Worm (Caenorhabditis elegans) whole organism, L2 larva: ENCODE measurements around the gene eef-1B.1.

Experiments used
- ZK546.5 ChIP-seq: sonication (generic microtip); optimal IDR thresholded peaks from 2 replicates; lab custom pipeline; 2017; ENCODE audit warnings: missing biosample characterization, missing genetic modification characterization
- aly-2 ChIP-seq: fragments of 150-350 bp; optimal IDR thresholded peaks from 2 replicates; lab custom pipeline; 2014; ENCODE audit warnings: missing biosample characterization, missing genetic modification characterization
- ama-1 ChIP-seq: fragments of 150-350 bp; optimal IDR thresholded peaks from 2 replicates; lab custom pipeline; 2018; ENCODE audit warnings: inconsistent platforms
- blmp-1 ChIP-seq: sonication (generic microtip); optimal IDR thresholded peaks from 2 replicates; lab custom pipeline; 2017; ENCODE audit warnings: missing genetic modification characterization, mild to moderate bottlenecking, missing compliant biosample characterization, antibody characterized with exemption, moderate library complexity; ENCODE audit not compliant: insufficient read depth
- ceh-82 ChIP-seq: fragments of 150-350 bp; optimal IDR thresholded peaks from 2 replicates; lab custom pipeline; 2014; ENCODE audit warnings: missing biosample characterization, missing genetic modification characterization
- egl-27 ChIP-seq: sonication (generic microtip); optimal IDR thresholded peaks from 3 replicates; lab custom pipeline; 2017; ENCODE audit warnings: missing biosample characterization, missing genetic modification reagents, missing genetic modification characterization
- lin-11 ChIP-seq: fragments of 150-350 bp; sonication (generic microtip); optimal IDR thresholded peaks from 2 replicates; lab custom pipeline; 2014; ENCODE audit warnings: missing biosample characterization, missing genetic modification characterization, inconsistent platforms, mixed read lengths
- lin-13 ChIP-seq: fragments of 150-350 bp; optimal IDR thresholded peaks from 2 replicates; lab custom pipeline; 2014; ENCODE audit warnings: missing biosample characterization, missing genetic modification reagents, missing genetic modification characterization
- mdl-1 ChIP-seq, 2 experiments: fragments of 150-350 bp in 1 of 2; sonication (generic microtip) in 1 of 2; optimal IDR thresholded peaks; 2 replicates each; lab custom pipeline; 2017; ENCODE audit warnings: missing biosample characterization in 2 of 2, missing genetic modification characterization in 2 of 2
- nhr-11 ChIP-seq: fragments of 150-350 bp; optimal IDR thresholded peaks from 2 replicates; lab custom pipeline; 2014; ENCODE audit warnings: missing biosample characterization, missing genetic modification characterization
- nhr-12 ChIP-seq: fragments of 150-350 bp; optimal IDR thresholded peaks from 2 replicates; lab custom pipeline; 2014; ENCODE audit warnings: missing biosample characterization, missing genetic modification characterization
- unc-62 ChIP-seq: fragments of 150-350 bp; optimal IDR thresholded peaks from 2 replicates; lab custom pipeline; 2014; ENCODE audit warnings: missing biosample characterization, missing genetic modification reagents, missing genetic modification characterization
- ztf-11 ChIP-seq: sonication (generic microtip); optimal IDR thresholded peaks from 2 replicates; lab custom pipeline; 2017; ENCODE audit warnings: missing biosample characterization, missing genetic modification characterization
- ztf-4 ChIP-seq: fragments of 150-350 bp; optimal IDR thresholded peaks from 2 replicates; lab custom pipeline; 2014; ENCODE audit warnings: missing biosample characterization, missing genetic modification characterization

DNA sequence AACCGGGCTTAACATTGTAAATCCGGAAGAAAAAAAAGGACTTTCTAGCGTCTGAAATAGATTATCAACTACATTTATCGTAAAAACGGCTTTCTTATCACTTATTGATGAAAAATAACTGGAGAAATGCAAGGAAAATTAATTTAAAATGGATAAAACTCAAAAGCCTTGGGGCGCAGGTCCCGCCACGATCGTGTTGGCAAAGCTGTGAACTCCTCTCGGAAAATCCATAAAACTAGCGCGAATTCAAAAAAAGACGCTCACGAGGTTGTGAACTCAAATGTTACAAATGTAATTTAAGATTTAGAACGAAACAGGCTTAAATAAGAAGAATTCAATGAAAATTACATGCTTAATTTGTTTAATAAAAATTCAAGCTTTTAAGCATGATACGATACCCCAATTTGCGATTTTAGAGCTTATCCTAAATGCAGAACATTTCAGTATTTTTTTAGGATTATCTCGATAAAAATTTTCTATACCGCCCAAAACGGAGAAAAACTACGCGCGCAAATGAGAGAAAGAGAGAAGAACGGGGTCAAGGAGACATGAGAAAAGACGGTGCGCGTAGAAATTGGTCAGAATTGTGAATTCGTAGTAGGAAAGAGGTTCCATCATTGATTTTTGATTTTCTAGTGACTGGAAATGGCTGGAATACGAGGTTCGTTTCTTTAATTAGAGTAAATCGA lies 21.0 kb downstream of the eef-1B.1 start, which contains the start of gene C29E4.15:
- no peak for TF ChIP-seq mdl-1 (tag; optimal IDR thresholded peaks at IDR 0.05; lab: Kevin White, UChicago)
- no peak for TF ChIP-seq nhr-12 (tag; lab: Kevin White, UChicago)
- TF ChIP-seq egl-27 (tag; lab: Kevin White, UChicago), result no peak
- TF ChIP-seq ztf-4, result no peak
- TF ChIP-seq lin-13 (GFP tag; lab: Kevin White, UChicago), result no peak
- TF ChIP-seq lin-11 (tag; lab: Kevin White, UChicago), result no peak
- no peak for TF ChIP-seq ZK546.5 (tag; lab: Kevin White, UChicago)
- no peak for TF ChIP-seq ztf-11 (tag; lab: Kevin White, UChicago)
- TF ChIP-seq blmp-1 (tag; lab: Kevin White, UChicago), result no peak
- TF ChIP-seq nhr-11 (tag; lab: Kevin White, UChicago), result no peak
- no peak for TF ChIP-seq unc-62 (GFP tag; lab: Kevin White, UChicago)
- TF ChIP-seq ama-1 (lab: Kevin White, UChicago), result no peak
- no peak for TF ChIP-seq aly-2
- no peak for TF ChIP-seq ceh-82
